Worm (Caenorhabditis elegans) whole organism, midembryonic: ENCODE data around the gene frpr-21.

Experiments
- cog-1 ChIP-seq: sonication (generic microtip); optimal IDR thresholded peaks from 2 replicates; lab custom pipeline; 2016; ENCODE audit warnings: missing genetic modification characterization, missing compliant biosample characterization
- flt-1 ChIP-seq: fragments of 200-800 bp; sonication (Bioruptor generic); IDR thresholded peaks from 2 replicates; pipeline ENCODE4 v1.3.6; 2022; ENCODE audit warnings: missing genetic modification characterization, missing compliant biosample characterization
- tab-1 ChIP-seq: fragments of 200-800 bp; sonication (Bioruptor generic); IDR thresholded peaks from 2 replicates; pipeline ENCODE4 v1.3.6; 2022; ENCODE audit warnings: missing genetic modification characterization, missing compliant biosample characterization
- ztf-29 ChIP-seq: fragments of 200-800 bp; sonication (Bioruptor generic); IDR thresholded peaks from 2 replicates; pipeline ENCODE4 v1.3.6; 2022; ENCODE audit warnings: missing genetic modification reagents, missing genetic modification characterization, missing compliant biosample characterization

- no peak for TF ChIP-seq flt-1
- TF ChIP-seq ztf-29 (GFP tag; lab: Robert Waterston, UW): no peak
- TF ChIP-seq cog-1 (tag; lab: Kevin White, UChicago): no peak
- TF ChIP-seq tab-1 (GFP tag; lab: Robert Waterston, UW): no peak
Observed at ce11 chrII:10370826-10371225, 51.0 kb downstream of the frpr-21 start.
